Worm (Caenorhabditis elegans) whole organism, L1 larva: ENCODE measurements around the gene taf-3.
A peak's percentile ranks its signal among the peaks of the same experiment; 100 is the strongest.

Source experiments
- C16A3.4 ChIP-seq: fragments of 150-350 bp; optimal IDR thresholded peaks from 2 replicates; lab custom pipeline; 2014; ENCODE audit warnings: missing biosample characterization, missing genetic modification characterization
- C34B4.2 ChIP-seq: sonication (generic microtip); optimal IDR thresholded peaks from 2 replicates; lab custom pipeline; 2017; ENCODE audit warnings: mild to moderate bottlenecking, missing genetic modification characterization, missing compliant biosample characterization
- Y116A8C.19 ChIP-seq: sonication (generic microtip); optimal IDR thresholded peaks from 2 replicates; lab custom pipeline; 2016; ENCODE audit warnings: missing compliant biosample characterization, missing genetic modification characterization, borderline replicate concordance
- aha-1 ChIP-seq: fragments of 150-350 bp; optimal IDR thresholded peaks from 2 replicates; lab custom pipeline; 2014; ENCODE audit warnings: missing biosample characterization, missing genetic modification characterization
- aly-2 ChIP-seq: fragments of 150-350 bp; optimal IDR thresholded peaks from 2 replicates; lab custom pipeline; 2014; ENCODE audit warnings: missing biosample characterization, missing genetic modification characterization
- ama-1 ChIP-seq: fragments of 150-350 bp; optimal IDR thresholded peaks from 2 replicates; lab custom pipeline; 2014
- ceh-63 ChIP-seq: fragments of 200-800 bp; sonication (Bioruptor generic); optimal IDR thresholded peaks from 2 replicates; lab custom pipeline; 2018; ENCODE audit warnings: mild to moderate bottlenecking, missing genetic modification characterization, missing compliant biosample characterization
- ceh-88 ChIP-seq: fragments of 200-800 bp; sonication (Bioruptor generic); IDR thresholded peaks from 2 replicates; pipeline ENCODE4 v1.3.6; 2022; ENCODE audit warnings: missing genetic modification characterization, missing compliant biosample characterization
- dsc-1 ChIP-seq: sonication (generic microtip); optimal IDR thresholded peaks from 2 replicates; lab custom pipeline; 2016; ENCODE audit warnings: mild to moderate bottlenecking, missing genetic modification characterization, missing compliant biosample characterization
- egl-13 ChIP-seq: sonication (generic microtip); optimal IDR thresholded peaks from 2 replicates; lab custom pipeline; 2016; ENCODE audit warnings: missing genotype, missing genetic modification reagents, missing genetic modification characterization, missing compliant biosample characterization
- egl-27 ChIP-seq, 2 experiments: fragments of 150-350 bp in 1 of 2; sonication (generic microtip); optimal IDR thresholded peaks; 3 replicates each; lab custom pipeline; 2017 to 2018; ENCODE audit warnings: missing biosample characterization in 2 of 2, missing genetic modification characterization in 2 of 2, missing genetic modification reagents in 2 of 2
- elt-2 ChIP-seq: sonication (generic microtip); optimal IDR thresholded peaks from 2 replicates; lab custom pipeline; 2016; ENCODE audit warnings: missing genetic modification characterization, mild to moderate bottlenecking, inconsistent platforms, missing compliant biosample characterization, missing genetic modification reagents
- ets-5 ChIP-seq: fragments of 200-800 bp; sonication (Bioruptor generic); IDR thresholded peaks from 2 replicates; pipeline ENCODE4 v1.3.6; 2022; ENCODE audit warnings: missing genetic modification characterization, missing compliant biosample characterization
- fkh-4 ChIP-seq: sonication (generic microtip); optimal IDR thresholded peaks from 2 replicates; lab custom pipeline; 2016; ENCODE audit warnings: missing compliant biosample characterization, missing genetic modification characterization, borderline replicate concordance
- grh-1 ChIP-seq: fragments of 200-800 bp; sonication (Bioruptor generic); IDR thresholded peaks from 2 replicates; pipeline ENCODE4 v1.3.6; 2022; ENCODE audit warnings: missing genetic modification reagents, missing genetic modification characterization, missing compliant biosample characterization
- hlh-17 ChIP-seq: fragments of 200-800 bp; sonication (Bioruptor generic); optimal IDR thresholded peaks from 2 replicates; lab custom pipeline; 2018; ENCODE audit warnings: missing genetic modification characterization, mild to moderate bottlenecking, missing compliant biosample characterization, moderate library complexity, borderline replicate concordance
- irx-1 ChIP-seq: sonication (generic microtip); optimal IDR thresholded peaks from 2 replicates; lab custom pipeline; 2016; ENCODE audit warnings: missing genetic modification characterization, missing compliant biosample characterization
- isw-1 ChIP-seq: fragments of 200-800 bp; sonication (Bioruptor generic); IDR thresholded peaks from 2 replicates; pipeline ENCODE4 v1.3.6; 2022; ENCODE audit warnings: missing genetic modification characterization, missing compliant biosample characterization
- jun-1 ChIP-seq: fragments of 150-350 bp; optimal IDR thresholded peaks from 2 replicates; lab custom pipeline; 2014; ENCODE audit warnings: missing biosample characterization, missing genetic modification reagents, missing genetic modification characterization
- lin-13 ChIP-seq: fragments of 150-350 bp; optimal IDR thresholded peaks from 2 replicates; lab custom pipeline; 2014; ENCODE audit warnings: missing biosample characterization, missing genetic modification reagents, missing genetic modification characterization
- lin-14 ChIP-seq: fragments of 200-800 bp; sonication (Bioruptor generic); optimal IDR thresholded peaks from 2 replicates; lab custom pipeline; 2018; ENCODE audit warnings: mild to moderate bottlenecking, missing genetic modification characterization, moderate library complexity, missing compliant biosample characterization
- lin-15B ChIP-seq: fragments of 150-350 bp; sonication (generic microtip); optimal IDR thresholded peaks from 3 replicates; lab custom pipeline; 2014; ENCODE audit warnings: missing biosample characterization, missing genetic modification characterization
- lin-39 ChIP-seq: fragments of 150-350 bp; optimal IDR thresholded peaks from 2 replicates; lab custom pipeline; 2014; ENCODE audit warnings: missing biosample characterization, missing genetic modification reagents, missing genetic modification characterization
- mef-2 ChIP-seq: fragments of 150-350 bp; optimal IDR thresholded peaks from 2 replicates; lab custom pipeline; 2014; ENCODE audit warnings: missing biosample characterization, missing genetic modification characterization
- mep-1 ChIP-seq: fragments of 150-350 bp; optimal IDR thresholded peaks from 2 replicates; lab custom pipeline; 2014; ENCODE audit warnings: missing biosample characterization, missing genetic modification characterization
- nhr-11 ChIP-seq: fragments of 150-350 bp; optimal IDR thresholded peaks from 2 replicates; lab custom pipeline; 2014; ENCODE audit warnings: missing biosample characterization, missing genetic modification characterization
- nhr-12 ChIP-seq: sonication (generic microtip); optimal IDR thresholded peaks from 2 replicates; lab custom pipeline; 2017; ENCODE audit warnings: missing biosample characterization, missing genetic modification characterization
- nhr-19 ChIP-seq: fragments of 200-800 bp; sonication (Bioruptor generic); conservative IDR thresholded peaks from 2 replicates; pipeline ENCODE4 v1.3.6; 2022; ENCODE audit warnings: missing genetic modification characterization, missing compliant biosample characterization
- nhr-20 ChIP-seq: sonication (generic microtip); optimal IDR thresholded peaks from 2 replicates; lab custom pipeline; 2016; ENCODE audit warnings: mild to moderate bottlenecking, missing genetic modification characterization, missing compliant biosample characterization
- nhr-237 ChIP-seq: fragments of 150-350 bp; optimal IDR thresholded peaks from 2 replicates; lab custom pipeline; 2014; ENCODE audit warnings: missing biosample characterization, missing genetic modification characterization
- nhr-28 ChIP-seq: fragments of 150-350 bp; optimal IDR thresholded peaks from 2 replicates; lab custom pipeline; 2014; ENCODE audit warnings: missing biosample characterization, missing genetic modification characterization
- nhr-71 ChIP-seq: sonication (generic microtip); optimal IDR thresholded peaks from 2 replicates; lab custom pipeline; 2016; ENCODE audit warnings: mild to moderate bottlenecking, missing genetic modification characterization, moderate library complexity, missing compliant biosample characterization
- nhr-77 ChIP-seq: fragments of 150-350 bp; optimal IDR thresholded peaks from 2 replicates; lab custom pipeline; 2014; ENCODE audit warnings: missing biosample characterization, missing genetic modification characterization
- nhr-85 ChIP-seq: sonication (generic microtip); peaks from one replicate; lab custom pipeline; 2016; ENCODE audit warnings: missing genetic modification characterization, inconsistent platforms, missing compliant biosample characterization
- pag-3 ChIP-seq: sonication (generic microtip); optimal IDR thresholded peaks from 2 replicates; lab custom pipeline; 2017; ENCODE audit warnings: missing genetic modification characterization, mild to moderate bottlenecking, missing compliant biosample characterization, antibody characterized with exemption, borderline replicate concordance; ENCODE audit not compliant: insufficient read depth
- rnt-1 ChIP-seq: sonication (generic microtip); optimal IDR thresholded peaks from 2 replicates; lab custom pipeline; 2016; ENCODE audit warnings: mild to moderate bottlenecking, missing genetic modification characterization, moderate library complexity, missing compliant biosample characterization
- skn-1 ChIP-seq: fragments of 150-350 bp; optimal IDR thresholded peaks from 2 replicates; lab custom pipeline; 2014; ENCODE audit warnings: missing biosample characterization, missing genetic modification characterization
- sox-4 ChIP-seq: sonication (generic microtip); optimal IDR thresholded peaks from 2 replicates; lab custom pipeline; 2016; ENCODE audit warnings: missing genetic modification characterization, missing compliant biosample characterization
- sptf-1 ChIP-seq: fragments of 150-350 bp; optimal IDR thresholded peaks from 2 replicates; lab custom pipeline; 2014; ENCODE audit warnings: missing biosample characterization, missing genetic modification characterization
- sup-37 ChIP-seq: fragments of 200-800 bp; sonication (Bioruptor generic); optimal IDR thresholded peaks from 2 replicates; lab custom pipeline; 2018; ENCODE audit warnings: mild to moderate bottlenecking, missing genetic modification characterization, missing compliant biosample characterization
- tbx-2 ChIP-seq: sonication (generic microtip); optimal IDR thresholded peaks from 2 replicates; lab custom pipeline; 2016; ENCODE audit warnings: missing genetic modification characterization, missing compliant biosample characterization
- tlp-1 ChIP-seq: fragments of 150-350 bp; optimal IDR thresholded peaks from 2 replicates; lab custom pipeline; 2014; ENCODE audit warnings: missing biosample characterization, missing genetic modification characterization
- unc-86 ChIP-seq: sonication (generic microtip); optimal IDR thresholded peaks from 2 replicates; lab custom pipeline; 2016; ENCODE audit warnings: missing genetic modification characterization, missing compliant biosample characterization
- vab-15 ChIP-seq: sonication (generic microtip); optimal IDR thresholded peaks from 2 replicates; lab custom pipeline; 2017; ENCODE audit warnings: missing genotype, mild to moderate bottlenecking, missing genetic modification characterization, missing compliant biosample characterization
- ztf-11 ChIP-seq, 2 experiments: sonication (generic microtip); optimal IDR thresholded peaks; 2 replicates each; lab custom pipeline; 2016 to 2017; ENCODE audit warnings: missing genetic modification characterization in 2 of 2, missing biosample characterization in 1 of 2, missing compliant biosample characterization in 1 of 2
- ztf-4 ChIP-seq: fragments of 150-350 bp; optimal IDR thresholded peaks from 2 replicates; lab custom pipeline; 2014; ENCODE audit warnings: missing biosample characterization, missing genetic modification characterization

Gene taf-3

DNA sequence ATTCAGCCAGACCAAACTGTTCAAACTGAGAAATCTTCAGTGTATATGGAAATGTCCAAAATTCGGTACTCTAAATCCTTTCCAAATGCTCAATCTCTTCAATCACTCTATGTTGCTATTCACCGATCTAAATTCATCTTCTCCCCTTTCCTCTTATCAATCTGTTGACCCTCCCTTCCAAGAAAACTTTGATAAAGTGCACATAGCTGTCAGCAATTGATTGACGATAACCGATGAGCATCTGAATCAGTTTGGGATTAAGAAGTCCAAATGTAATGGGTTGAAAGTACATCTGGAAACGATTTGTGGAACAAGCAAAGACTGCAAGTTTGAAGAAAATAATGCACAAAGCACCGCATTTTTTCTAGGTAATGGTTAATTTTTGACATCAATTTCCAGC lies 57.7 kb downstream of the taf-3 start:
- TF ChIP-seq ets-5 (GFP tag; lab: Robert Waterston, UW) (no peak), tbx-2 (tag; lab: Kevin White, UChicago) (no peak), aha-1 (tag; lab: Kevin White, UChicago) (no peak), sox-4 (tag; lab: Kevin White, UChicago) (no peak), egl-13 (tag; lab: Kevin White, UChicago) (no peak), C34B4.2 (tag; lab: Kevin White, UChicago) (no peak), pag-3 (tag; lab: Kevin White, UChicago) (no peak), ama-1 (lab: Kevin White, UChicago) (no peak), nhr-237 (tag; lab: Kevin White, UChicago) (no peak), sup-37 (GFP tag; lab: Kevin White, UChicago) (no peak), hlh-17 (GFP tag; lab: Kevin White, UChicago) (no peak), nhr-71 (tag; lab: Kevin White, UChicago) (peak; percentile 66), tlp-1 (no peak), mep-1 (tag; lab: Kevin White, UChicago) (no peak), ztf-4 (no peak), ceh-63 (GFP tag; lab: Kevin White, UChicago) (no peak), nhr-85 (tag; lab: Kevin White, UChicago) (no peak), nhr-12 (tag; lab: Kevin White, UChicago) (no peak), dsc-1 (tag; lab: Kevin White, UChicago) (peak; percentile 74), nhr-28 (tag; lab: Kevin White, UChicago) (no peak), sptf-1 (tag; lab: Kevin White, UChicago) (no peak), ztf-11 (tag; optimal IDR thresholded peaks at IDR 0.05; lab: Kevin White, UChicago) (no peak), nhr-20 (tag; lab: Kevin White, UChicago) (no peak), fkh-4 (tag; lab: Kevin White, UChicago) (peak; percentile 2), grh-1 (GFP tag; lab: Robert Waterston, UW) (no peak), nhr-11 (tag; lab: Kevin White, UChicago) (no peak), Y116A8C.19 (no peak), lin-14 (GFP tag; lab: Kevin White, UChicago) (peak; percentile 43), mef-2 (tag; lab: Kevin White, UChicago) (no peak), lin-39 (no peak), irx-1 (tag; lab: Kevin White, UChicago) (no peak), nhr-77 (tag; lab: Kevin White, UChicago) (no peak), elt-2 (tag; lab: Kevin White, UChicago) (no peak), nhr-19 (GFP tag; lab: Robert Waterston, UW) (peak; percentile 54), lin-13 (GFP tag; lab: Kevin White, UChicago) (no peak), C16A3.4 (tag; lab: Kevin White, UChicago) (no peak), jun-1 (tag; lab: Kevin White, UChicago) (no peak), vab-15 (no peak), egl-27 (tag; optimal IDR thresholded peaks at IDR 0.05; lab: Kevin White, UChicago) (no peak), ceh-88 (no peak), lin-15B (no peak), skn-1 (tag; lab: Kevin White, UChicago) (no peak), unc-86 (no peak), isw-1 (GFP tag; lab: Robert Waterston, UW) (no peak), rnt-1 (tag; lab: Kevin White, UChicago) (peak; percentile 56), aly-2 (tag; lab: Kevin White, UChicago) (no peak)
- TF ChIP-seq, all 84 proteins: peak for 6
